Fruit fly (Drosophila melanogaster) whole organism, embryonic: ENCODE measurements around the gene CG31638.
A peak's percentile ranks its signal among the peaks of the same experiment; 100 is the strongest.

Experiments
- Antp ChIP-seq: fragments of 200-800 bp; sonication (Bioruptor generic); optimal IDR thresholded peaks from 3 replicates; lab custom pipeline; 2016; ENCODE audit warnings: missing biosample characterization, missing genetic modification characterization
- B-H2 ChIP-seq: fragments of 200-800 bp; sonication (Bioruptor generic); optimal IDR thresholded peaks from 2 replicates; lab custom pipeline; 2018; ENCODE audit warnings: missing biosample characterization, mild to moderate bottlenecking, missing genetic modification characterization
- CG10543 ChIP-seq: fragments of 200-800 bp; sonication (Bioruptor generic); optimal IDR thresholded peaks from 3 replicates; lab custom pipeline; 2017; ENCODE audit warnings: missing biosample characterization, mild to moderate bottlenecking, missing genetic modification characterization, moderate library complexity
- CG10654 ChIP-seq: fragments of 200-800 bp; sonication (Bioruptor generic); optimal IDR thresholded peaks from 2 replicates; lab custom pipeline; 2016; ENCODE audit warnings: missing biosample characterization, missing genetic modification characterization
- CG11504 ChIP-seq: fragments of 200-800 bp; sonication (Bioruptor generic); optimal IDR thresholded peaks from 3 replicates; lab custom pipeline; 2019; ENCODE audit warnings: missing biosample characterization, mild to moderate bottlenecking, missing genetic modification characterization, moderate library complexity
- CG12155 ChIP-seq: fragments of 200-800 bp; sonication (Bioruptor generic); optimal IDR thresholded peaks from 3 replicates; lab custom pipeline; 2016; ENCODE audit warnings: missing biosample characterization, missing genetic modification characterization
- CG13424 ChIP-seq: fragments of 200-800 bp; sonication (Bioruptor generic); optimal IDR thresholded peaks from 2 replicates; lab custom pipeline; 2019; ENCODE audit warnings: missing biosample characterization, mild to moderate bottlenecking, missing genetic modification characterization, moderate library complexity
- CG14667 ChIP-seq: fragments of 200-800 bp; sonication (Bioruptor generic); IDR thresholded peaks from 2 replicates; pipeline ENCODE4 v1.3.6; 2022; ENCODE audit warnings: missing biosample characterization, missing genetic modification characterization
- CG16815 ChIP-seq: fragments of 200-800 bp; sonication (Bioruptor generic); optimal IDR thresholded peaks from 3 replicates; lab custom pipeline; 2017; ENCODE audit warnings: missing biosample characterization, mild to moderate bottlenecking, missing genetic modification characterization
- CG17328 ChIP-seq: fragments of 200-800 bp; sonication (Bioruptor generic); IDR thresholded peaks from 2 replicates; pipeline ENCODE4 v1.3.6; 2022; ENCODE audit warnings: missing biosample characterization, missing genetic modification characterization
- CG17912 ChIP-seq: fragments of 200-800 bp; sonication (Bioruptor generic); optimal IDR thresholded peaks from 2 replicates; lab custom pipeline; 2018; ENCODE audit warnings: missing biosample characterization, mild to moderate bottlenecking, missing genetic modification characterization
- CG2712 ChIP-seq: fragments of 200-800 bp; optimal IDR thresholded peaks from 3 replicates; lab custom pipeline; 2019; ENCODE audit warnings: missing biosample characterization, mild to moderate bottlenecking, missing genetic modification characterization, moderate library complexity
- CG2875 ChIP-seq: fragments of 200-800 bp; sonication (Bioruptor generic); optimal IDR thresholded peaks from 2 replicates; lab custom pipeline; 2017; ENCODE audit warnings: missing biosample characterization, mild to moderate bottlenecking, missing genetic modification characterization, missing genetic modification reagents
- CG4820 ChIP-seq: fragments of 200-800 bp; sonication (Bioruptor generic); optimal IDR thresholded peaks from 3 replicates; lab custom pipeline; 2016; ENCODE audit warnings: missing biosample characterization, missing genetic modification characterization
- CG6791 ChIP-seq: fragments of 200-800 bp; sonication (Bioruptor generic); IDR thresholded peaks from 3 replicates; pipeline ENCODE4 v1.3.6; 2022; ENCODE audit warnings: missing biosample characterization, missing genetic modification characterization; ENCODE audit not compliant: partially characterized antibody
- CG6813 ChIP-seq: fragments of 200-800 bp; sonication (Bioruptor generic); optimal IDR thresholded peaks from 2 replicates; lab custom pipeline; 2017; ENCODE audit warnings: missing biosample characterization, missing genetic modification characterization, mild to moderate bottlenecking, moderate library complexity, missing genetic modification reagents
- CG7271 ChIP-seq: fragments of 200-800 bp; sonication (Bioruptor generic); optimal IDR thresholded peaks from 2 replicates; lab custom pipeline; 2018; ENCODE audit warnings: missing biosample characterization, mild to moderate bottlenecking, missing genetic modification characterization, moderate library complexity
- CG7556 ChIP-seq: fragments of 200-800 bp; sonication (Bioruptor generic); optimal IDR thresholded peaks from 2 replicates; lab custom pipeline; 2017; ENCODE audit warnings: missing biosample characterization, mild to moderate bottlenecking, missing genetic modification characterization
- CG7928 ChIP-seq: fragments of 200-800 bp; sonication (Bioruptor generic); optimal IDR thresholded peaks from 2 replicates; lab custom pipeline; 2017; ENCODE audit warnings: missing biosample characterization, mild to moderate bottlenecking, missing genetic modification characterization
- Camta ChIP-seq: fragments of 200-800 bp; sonication (Bioruptor generic); optimal IDR thresholded peaks from 2 replicates; lab custom pipeline; 2016; ENCODE audit warnings: missing biosample characterization, missing genetic modification characterization
- Chrac-16 ChIP-seq: fragments of 200-800 bp; sonication (Bioruptor generic); optimal IDR thresholded peaks from 3 replicates; lab custom pipeline; 2016; ENCODE audit warnings: missing biosample characterization, missing genetic modification characterization
- Eip74EF ChIP-seq, 2 experiments: fragments of 200-800 bp in 1 of 2; fragments of >200 bp in 1 of 2; sonication (Bioruptor generic) in 1 of 2; optimal IDR thresholded peaks; 2 replicates each; lab custom pipeline; 2017 to 2019; ENCODE audit warnings: missing biosample characterization in 2 of 2, missing genetic modification characterization in 2 of 2, mild to moderate bottlenecking in 1 of 2, moderate library complexity in 1 of 2
- Hr51 ChIP-seq, 2 experiments: fragments of 200-800 bp; sonication (Bioruptor generic); optimal IDR thresholded peaks; 2 replicates in 1 of 2; 3 replicates in 1 of 2; lab custom pipeline; 2016 to 2018; ENCODE audit warnings: missing biosample characterization in 2 of 2, missing genetic modification characterization in 2 of 2, mild to moderate bottlenecking in 1 of 2, moderate library complexity in 1 of 2
- Kr ChIP-seq: fragments of 200-800 bp; sonication (Bioruptor generic); optimal IDR thresholded peaks from 2 replicates; lab custom pipeline; 2017; ENCODE audit warnings: missing biosample characterization, mild to moderate bottlenecking, missing genetic modification characterization
- MESR4 ChIP-seq: fragments of 200-800 bp; sonication (Bioruptor generic); optimal IDR thresholded peaks from 2 replicates; lab custom pipeline; 2018; ENCODE audit warnings: missing biosample characterization, mild to moderate bottlenecking, missing genetic modification characterization, moderate library complexity
- Meics ChIP-seq: fragments of 200-800 bp; sonication (Bioruptor generic); optimal IDR thresholded peaks from 2 replicates; lab custom pipeline; 2017; ENCODE audit warnings: missing biosample characterization, mild to moderate bottlenecking, missing genetic modification characterization
- Taf1 ChIP-seq: fragments of 200-800 bp; sonication (Bioruptor generic); IDR thresholded peaks from 2 replicates; pipeline ENCODE4 v1.3.6; 2022; ENCODE audit warnings: missing biosample characterization, missing genetic modification characterization
- Usf ChIP-seq: fragments of 200-800 bp; sonication (Bioruptor generic); optimal IDR thresholded peaks from 2 replicates; lab custom pipeline; 2017; ENCODE audit warnings: missing genotype, missing biosample characterization, missing genetic modification characterization
- crol ChIP-seq: fragments of 200-800 bp; sonication (Bioruptor generic); IDR thresholded peaks from 2 replicates; pipeline ENCODE4 v1.3.6; 2022; ENCODE audit warnings: missing biosample characterization, missing genetic modification characterization
- dm ChIP-seq: fragments of 200-800 bp; sonication (Bioruptor generic); optimal IDR thresholded peaks from 3 replicates; lab custom pipeline; 2016; ENCODE audit warnings: missing biosample characterization, missing genetic modification characterization
- eve ChIP-seq, 2 experiments: fragments of >200 bp; optimal IDR thresholded peaks; 2 replicates each; lab custom pipeline; 2017; ENCODE audit warnings: missing biosample characterization in 2 of 2, missing genetic modification characterization in 2 of 2
- gro ChIP-seq: fragments of 200-800 bp; sonication (Bioruptor generic); optimal IDR thresholded peaks from 2 replicates; lab custom pipeline; 2016; ENCODE audit warnings: missing biosample characterization, missing genetic modification characterization
- ham ChIP-seq: fragments of 200-800 bp; sonication (Bioruptor generic); IDR thresholded peaks from 2 replicates; pipeline ENCODE4 v1.3.6; 2022; ENCODE audit warnings: missing biosample characterization, missing genetic modification characterization
- hbn ChIP-seq: fragments of 200-800 bp; sonication (Bioruptor generic); IDR thresholded peaks from 2 replicates; pipeline ENCODE4 v1.3.6; 2022; ENCODE audit warnings: missing biosample characterization, missing genetic modification characterization; ENCODE audit not compliant: partially characterized antibody
- jing ChIP-seq: fragments of 200-800 bp; sonication (Bioruptor generic); optimal IDR thresholded peaks from 2 replicates; lab custom pipeline; 2018; ENCODE audit warnings: missing biosample characterization, mild to moderate bottlenecking, missing genetic modification characterization
- lilli ChIP-seq: fragments of 200-800 bp; sonication (Bioruptor generic); optimal IDR thresholded peaks from 3 replicates; lab custom pipeline; 2016; ENCODE audit warnings: missing biosample characterization, missing genetic modification characterization
- maf-S ChIP-seq: fragments of 200-800 bp; sonication (Bioruptor generic); optimal IDR thresholded peaks from 2 replicates; lab custom pipeline; 2016; ENCODE audit warnings: missing biosample characterization, missing genetic modification characterization
- nerfin-2 ChIP-seq: fragments of 200-800 bp; sonication (Bioruptor generic); IDR thresholded peaks from 2 replicates; pipeline ENCODE4 v1.3.6; 2022; ENCODE audit warnings: missing biosample characterization, missing genetic modification characterization; ENCODE audit not compliant: partially characterized antibody
- oc ChIP-seq: fragments of 200-800 bp; sonication (Bioruptor generic); optimal IDR thresholded peaks from 2 replicates; lab custom pipeline; 2018; ENCODE audit warnings: missing biosample characterization, mild to moderate bottlenecking, missing genetic modification characterization, moderate library complexity
- pan ChIP-seq, 4 experiments: fragments of >200 bp in 3 of 4; fragments of 200-800 bp in 1 of 4; sonication (Bioruptor generic) in 1 of 4; optimal IDR thresholded peaks in 3 of 4; IDR thresholded peaks in 1 of 4; 2 replicates each; pipeline versions ENCODE4 v1.3.6 to Lab custom; 2017 to 2022; ENCODE audit warnings: missing biosample characterization in 2 of 4, missing genetic modification characterization in 2 of 4, mixed read lengths in 1 of 4
- prd ChIP-seq, 3 experiments: fragments of >200 bp in 2 of 3; fragments of 200-800 bp in 1 of 3; sonication (Bioruptor generic) in 1 of 3; optimal IDR thresholded peaks in 2 of 3; IDR thresholded peaks in 1 of 3; 2 replicates in 2 of 3; 3 replicates in 1 of 3; pipeline versions ENCODE4 v1.3.6 to Lab custom; 2017 to 2022; ENCODE audit warnings: missing biosample characterization in 1 of 3, missing genetic modification characterization in 1 of 3
- sug ChIP-seq: fragments of 200-800 bp; optimal IDR thresholded peaks from 2 replicates; lab custom pipeline; 2019; ENCODE audit warnings: missing biosample characterization, mild to moderate bottlenecking, missing genetic modification characterization, moderate library complexity
- tll ChIP-seq, 2 experiments: fragments of 200-800 bp in 1 of 2; fragments of >200 bp in 1 of 2; sonication (Bioruptor generic) in 1 of 2; optimal IDR thresholded peaks; 2 replicates each; lab custom pipeline; 2017 to 2019; ENCODE audit warnings: missing biosample characterization in 2 of 2, missing genetic modification characterization in 2 of 2, mild to moderate bottlenecking in 1 of 2, moderate library complexity in 1 of 2
- unpg ChIP-seq: fragments of 200-800 bp; sonication (Bioruptor generic); optimal IDR thresholded peaks from 3 replicates; lab custom pipeline; 2018; ENCODE audit warnings: missing biosample characterization, mild to moderate bottlenecking, missing genetic modification characterization, moderate library complexity
- z ChIP-seq: fragments of 200-800 bp; sonication (Bioruptor generic); IDR thresholded peaks from 3 replicates; pipeline ENCODE4 v1.3.6; 2022; ENCODE audit warnings: missing biosample characterization, missing genetic modification characterization

The CG31638 gene

DNA sequence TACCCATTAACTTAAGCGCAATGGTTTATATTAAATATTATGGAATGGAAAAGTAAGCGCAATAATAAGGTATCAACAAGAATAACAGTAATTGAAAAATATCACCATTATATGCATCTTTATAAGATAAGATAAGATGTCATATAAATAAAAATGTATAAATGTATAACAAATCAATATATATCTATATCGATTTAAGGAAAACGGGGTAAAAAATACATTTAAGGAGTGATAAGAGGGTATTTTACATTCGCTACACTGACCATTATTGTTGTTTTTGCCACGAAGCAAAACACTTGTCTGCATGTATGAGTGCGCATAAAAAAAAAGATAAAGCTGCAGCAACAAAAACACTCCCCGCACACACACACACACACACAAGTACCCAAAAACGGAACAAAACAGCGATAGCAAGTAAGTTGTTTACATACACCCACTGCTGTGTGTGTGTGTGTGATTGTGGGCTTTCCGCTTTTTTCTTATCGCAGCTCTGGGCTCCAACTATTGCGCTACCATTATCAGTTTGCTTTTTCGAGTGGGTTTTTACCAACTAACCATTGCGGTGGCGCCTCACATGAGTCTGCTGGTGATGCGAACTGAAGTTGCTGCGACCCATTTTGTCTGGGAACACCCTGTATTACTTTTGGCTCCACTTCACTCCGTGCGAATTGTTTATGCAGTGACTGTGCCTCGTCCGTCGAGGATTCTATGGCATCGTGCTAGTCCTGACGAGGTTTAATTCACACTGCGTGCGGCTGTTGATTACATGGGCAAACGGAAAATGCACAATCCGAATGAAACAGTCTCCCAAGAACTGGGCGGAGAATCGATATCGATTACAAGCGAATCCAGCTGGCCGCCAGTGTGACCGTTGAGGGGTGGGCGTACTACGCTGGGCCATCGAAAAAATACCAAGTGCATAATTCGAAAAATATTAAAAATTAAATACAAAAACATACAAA lies 17.5 kb upstream of the CG31638 start, which contains the start of gene mmy (continued):
- no peak for TF ChIP-seq prd (optimal IDR thresholded peaks at IDR 0.05; lab: Kevin White, UChicago)
- peak; percentile 26; the same call in 1 of the 3 replicates for TF ChIP-seq prd (GFP tag; IDR thresholded peaks at IDR 0.05; lab: Robert Waterston, UW)
- 0 out of 2 replicates have a peak, but pooled peaks have one; percentile 19 for TF ChIP-seq hbn (GFP tag; lab: Robert Waterston, UW)
- peak; percentile 74 for TF ChIP-seq CG2712 (tag; lab: Kevin White, UChicago)
- peak; percentile 53 for TF ChIP-seq CG17328 (GFP tag; lab: Robert Waterston, UW)
- no peak for TF ChIP-seq Camta (GFP tag; lab: Kevin White, UChicago)
- TF ChIP-seq CG13424 (tag; lab: Kevin White, UChicago) = peak; percentile 72
- peak; percentile 78 for TF ChIP-seq CG11504 (tag; lab: Kevin White, UChicago)
- TF ChIP-seq CG6791 (GFP tag; lab: Robert Waterston, UW) = no peak
- peak; percentile 46 for TF ChIP-seq Meics
- TF ChIP-seq pan (optimal IDR thresholded peaks at IDR 0.05; lab: Kevin White, UChicago) = no peak
- TF ChIP-seq pan (GFP tag; optimal IDR thresholded peaks at IDR 0.05 in 1 of 2, IDR thresholded peaks at IDR 0.05 in 1 of 2) = peak in 1 of 2 experiments; percentile 30
- TF ChIP-seq CG7556 (GFP tag; lab: Kevin White, UChicago) = peak; percentile 58
- peak; percentile 7 for TF ChIP-seq oc (tag; lab: Kevin White, UChicago)
- no peak for TF ChIP-seq eve (GFP tag; optimal IDR thresholded peaks at IDR 0.05; lab: Kevin White, UChicago)
- TF ChIP-seq CG7928 (GFP tag; lab: Kevin White, UChicago) = peak; percentile 23
- TF ChIP-seq CG4820 (GFP tag; lab: Kevin White, UChicago) = no peak
- 0 out of 2 replicates have a peak, but pooled peaks have one; percentile 27 for TF ChIP-seq nerfin-2
- TF ChIP-seq B-H2 (GFP tag; lab: Kevin White, UChicago) = peak; percentile 35
- peak; percentile 64 for TF ChIP-seq gro (GFP tag; lab: Kevin White, UChicago)
- no peak for TF ChIP-seq Kr (GFP tag; lab: Kevin White, UChicago)
- TF ChIP-seq lilli = peak; percentile 15
- TF ChIP-seq sug (tag; lab: Kevin White, UChicago) = peak; percentile 66
- no peak for TF ChIP-seq CG14667 (GFP tag; lab: Robert Waterston, UW)
- TF ChIP-seq z (GFP tag; lab: Robert Waterston, UW) = peak; percentile 75
- no peak for TF ChIP-seq CG16815 (GFP tag; lab: Kevin White, UChicago)
- peak; percentile 57 for TF ChIP-seq Antp
- peak in 1 of 2 experiments; percentile 12 for TF ChIP-seq Eip74EF (GFP tag; optimal IDR thresholded peaks at IDR 0.05; lab: Kevin White, UChicago)
- peak; percentile 53 for TF ChIP-seq CG17912 (GFP tag; lab: Kevin White, UChicago)
- no peak for TF ChIP-seq CG2875 (GFP tag; lab: Kevin White, UChicago)
- no peak for TF ChIP-seq ham (GFP tag; lab: Robert Waterston, UW)
- TF ChIP-seq dm (GFP tag; lab: Kevin White, UChicago) = peak; percentile 34
- TF ChIP-seq Usf (GFP tag; lab: Kevin White, UChicago) = no peak
- peak; percentile 32 for TF ChIP-seq CG7271 (tag; lab: Kevin White, UChicago)
- no peak for TF ChIP-seq jing (GFP tag; lab: Kevin White, UChicago)
- TF ChIP-seq crol (GFP tag; lab: Robert Waterston, UW) = no peak
- TF ChIP-seq CG12155 (GFP tag; lab: Kevin White, UChicago) = peak; percentile 36
- peak; percentile 97 for TF ChIP-seq MESR4 (GFP tag; lab: Kevin White, UChicago)
- peak; percentile 15 to 81 for TF ChIP-seq Hr51 (GFP tag; optimal IDR thresholded peaks at IDR 0.05; lab: Kevin White, UChicago)
- peak; percentile 94 for TF ChIP-seq CG10543 (GFP tag; lab: Kevin White, UChicago)
- peak; percentile 22 for TF ChIP-seq CG6813 (GFP tag; lab: Kevin White, UChicago)
- no peak for TF ChIP-seq Chrac-16 (GFP tag; lab: Kevin White, UChicago)
- TF ChIP-seq Taf1 = no peak
- TF ChIP-seq maf-S (GFP tag; lab: Kevin White, UChicago) = peak; percentile 13
- no peak for TF ChIP-seq tll (GFP tag; optimal IDR thresholded peaks at IDR 0.05; lab: Kevin White, UChicago)
- TF ChIP-seq CG10654 (GFP tag; lab: Kevin White, UChicago) = no peak
- TF ChIP-seq unpg (GFP tag; lab: Kevin White, UChicago) = peak; percentile 60
